Worm (Caenorhabditis elegans) whole organism, L4/young adult: Measurements from ENCODE around the gene srsx-19.

ENCODE experiments used
- dao-5 ChIP-seq: sonication (generic microtip); optimal IDR thresholded peaks from 2 replicates; lab custom pipeline; 2016; ENCODE audit warnings: missing genotype, missing genetic modification characterization, moderate library complexity, missing compliant biosample characterization
- him-1 ChIP-seq: sonication (generic microtip); optimal IDR thresholded peaks from 2 replicates; lab custom pipeline; 2016; ENCODE audit warnings: missing genotype, missing genetic modification reagents, missing genetic modification characterization, missing compliant biosample characterization

DNA sequence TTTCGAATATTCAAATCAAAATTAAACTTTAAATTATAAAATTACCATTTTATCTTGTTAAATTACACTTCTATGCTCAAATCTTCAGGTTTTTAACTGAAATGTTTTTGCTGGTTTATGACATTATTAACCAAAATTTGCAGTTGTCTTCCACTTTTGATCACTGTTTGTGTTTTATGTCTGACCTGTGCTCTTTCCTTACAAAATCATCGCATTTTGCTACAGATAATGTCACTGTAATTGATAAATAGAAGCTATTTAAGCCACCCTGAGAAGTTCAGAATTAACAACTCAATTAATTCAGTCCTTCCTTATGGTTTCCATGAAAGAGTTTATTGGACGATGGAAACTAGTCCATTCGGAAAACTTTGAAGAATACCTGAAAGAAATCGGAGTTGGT lies 3.0 kb downstream of the srsx-19 start, which contains the start of gene lbp-8:
- no peak for TF ChIP-seq dao-5 (tag; lab: Kevin White, UChicago)
- TF ChIP-seq him-1 (tag; lab: Kevin White, UChicago) = no peak
